Worm (Caenorhabditis elegans): ENCODE data around the gene Y53G8AR.6.

Gene Y53G8AR.6

ce11 chrIII:3310876-3311597 is 16.5 kb downstream of the Y53G8AR.6 start, which contains the start of gene ral-1:
ral-1 (plus strand) TSS chrIII:3311310.
- peak; percentile 13 for TF ChIP-seq fos-1 (tag; optimal IDR thresholded peaks at IDR 0.05)
- TF ChIP-seq sma-3 (GFP tag; optimal IDR thresholded peaks at IDR 0.05): no peak

- no peak for TF ChIP-seq lsy-2 (tag; optimal IDR thresholded peaks at IDR 0.05)
Measured at ce11 chrIII:3311607-3312006, 17.1 kb downstream of the Y53G8AR.6 start.

- TF ChIP-seq gmeb-1 (tag; optimal IDR thresholded peaks at IDR 0.05) (no peak), lsy-2 (tag; optimal IDR thresholded peaks at IDR 0.05) (peak in 1 of 2 experiments; percentile 86)
Measured at ce11 chrIII:3312111-3312510, 17.6 kb downstream of the Y53G8AR.6 start.

ce11 chrIII:3317887-3318286 is 23.3 kb downstream of the Y53G8AR.6 start:
- TF ChIP-seq blmp-1 (tag; optimal IDR thresholded peaks at IDR 0.05; ENCODE audit: insufficient read depth): no peak

ce11 chrIII:3321145-3321544 is 26.6 kb downstream of the Y53G8AR.6 start, which contains the start of gene Y53G8AR.9:
Y53G8AR.9 (minus strand) TSS chrIII:3321245.
- TF ChIP-seq sma-3 (GFP tag; optimal IDR thresholded peaks at IDR 0.05): no peak
- TF ChIP-seq unc-55 (GFP tag; optimal IDR thresholded peaks at IDR 0.05): no peak
- no peak for TF ChIP-seq C34F6.9 (tag; optimal IDR thresholded peaks at IDR 0.05)
- no peak for TF ChIP-seq ztf-1 (GFP tag; conservative IDR thresholded peaks at IDR 0.05)
- TF ChIP-seq blmp-1 (tag; optimal IDR thresholded peaks at IDR 0.05; ENCODE audit: insufficient read depth): no peak
- TF ChIP-seq nhr-77 (tag; optimal IDR thresholded peaks at IDR 0.05): no peak

- TF ChIP-seq lsy-2 (tag; optimal IDR thresholded peaks at IDR 0.05) (peak in 1 of 2 experiments; percentile 30), crh-2 (tag; optimal IDR thresholded peaks at IDR 0.05) (peak; percentile 29), R02D3.7 (tag; optimal IDR thresholded peaks at IDR 0.05) (no peak)
Measured at ce11 chrIII:3322317-3323010, 27.9 kb downstream of the Y53G8AR.6 start, which contains the start of gene phf-15. phf-15 (plus strand) TSS chrIII:3322853.

ce11 chrIII:3323906-3324305 is 29.4 kb downstream of the Y53G8AR.6 start:
- TF ChIP-seq ZK546.5 (tag; optimal IDR thresholded peaks at IDR 0.05) (no peak), ceh-16 (tag; optimal IDR thresholded peaks at IDR 0.05) (no peak), nhr-129 (tag; optimal IDR thresholded peaks at IDR 0.05) (peak; percentile 93), C34F6.9 (tag; optimal IDR thresholded peaks at IDR 0.05) (peak; percentile 80), ama-1 (optimal IDR thresholded peaks at IDR 0.05) (peak; percentile 44), crh-2 (tag; optimal IDR thresholded peaks at IDR 0.05) (peak; percentile 42), unc-55 (GFP tag; optimal IDR thresholded peaks at IDR 0.05) (peak; percentile 80), F13H6.1 (tag; optimal IDR thresholded peaks at IDR 0.05) (peak; percentile 22), ztf-11 (tag; optimal IDR thresholded peaks at IDR 0.05) (no peak), skn-1 (tag; optimal IDR thresholded peaks at IDR 0.05) (no peak), dmd-4 (tag; optimal IDR thresholded peaks at IDR 0.05) (no peak), lin-13 (GFP tag; optimal IDR thresholded peaks at IDR 0.05) (peak; percentile 54), ztf-1 (GFP tag; conservative IDR thresholded peaks at IDR 0.05) (no peak), R02D3.7 (tag; optimal IDR thresholded peaks at IDR 0.05) (no peak), unc-39 (tag; optimal IDR thresholded peaks at IDR 0.05) (no peak), lin-11 (tag; optimal IDR thresholded peaks at IDR 0.05) (no peak), nhr-12 (tag; optimal IDR thresholded peaks at IDR 0.05) (no peak), nhr-25 (tag; optimal IDR thresholded peaks at IDR 0.05) (peak; percentile 56), nhr-23 (tag; optimal IDR thresholded peaks at IDR 0.05) (no peak), nhr-10 (tag; optimal IDR thresholded peaks at IDR 0.05) (no peak), ztf-4 (tag; optimal IDR thresholded peaks at IDR 0.05) (no peak), nhr-77 (tag; optimal IDR thresholded peaks at IDR 0.05) (no peak), sem-4 (tag; optimal IDR thresholded peaks at IDR 0.05) (no peak), aly-2 (tag; optimal IDR thresholded peaks at IDR 0.05) (no peak), Y55F3AM.14 (GFP tag; optimal IDR thresholded peaks at IDR 0.05) (no peak), alr-1 (tag; optimal IDR thresholded peaks at IDR 0.05) (no peak), sma-3 (GFP tag; optimal IDR thresholded peaks at IDR 0.05) (peak; percentile 35), mab-5 (tag; optimal IDR thresholded peaks at IDR 0.05) (no peak), egl-27 (tag; optimal IDR thresholded peaks at IDR 0.05) (no peak), sma-9 (GFP tag; optimal IDR thresholded peaks at IDR 0.05) (no peak), sma-9 (tag; optimal IDR thresholded peaks at IDR 0.05) (no peak), ceh-82 (tag; optimal IDR thresholded peaks at IDR 0.05) (no peak), nhr-21 (tag; optimal IDR thresholded peaks at IDR 0.05) (no peak), nhr-11 (tag; optimal IDR thresholded peaks at IDR 0.05) (no peak), fos-1 (tag; optimal IDR thresholded peaks at IDR 0.05) (peak; percentile 43)
